Worm (Caenorhabditis elegans) whole organism, midembryonic: ENCODE results near the gene T05G5.1.

Source experiments
- T22C8.4 ChIP-seq: fragments of 200-800 bp; sonication (Bioruptor generic); IDR thresholded peaks from 2 replicates; pipeline ENCODE4 v1.3.6; 2022; ENCODE audit warnings: missing genetic modification characterization, missing compliant biosample characterization
- cog-1 ChIP-seq: sonication (generic microtip); optimal IDR thresholded peaks from 2 replicates; lab custom pipeline; 2016; ENCODE audit warnings: missing genetic modification characterization, missing compliant biosample characterization
- flt-1 ChIP-seq: fragments of 200-800 bp; sonication (Bioruptor generic); IDR thresholded peaks from 2 replicates; pipeline ENCODE4 v1.3.6; 2022; ENCODE audit warnings: missing genetic modification characterization, missing compliant biosample characterization
- klf-2 ChIP-seq: fragments of 200-800 bp; sonication (Bioruptor generic); conservative IDR thresholded peaks from 2 replicates; pipeline ENCODE4 v1.3.6; 2022; ENCODE audit warnings: missing genetic modification reagents, missing genetic modification characterization, missing compliant biosample characterization
- med-1 ChIP-seq: sonication (generic microtip); optimal IDR thresholded peaks from 2 replicates; lab custom pipeline; 2017; ENCODE audit warnings: missing genetic modification characterization, mild to moderate bottlenecking, missing compliant biosample characterization, antibody characterized with exemption, missing genetic modification reagents; ENCODE audit not compliant: insufficient read depth
- ref-1 ChIP-seq: fragments of 200-800 bp; sonication (Bioruptor generic); conservative IDR thresholded peaks from 2 replicates; pipeline ENCODE4 v1.3.6; 2022; ENCODE audit warnings: missing genetic modification reagents, missing genetic modification characterization, missing compliant biosample characterization
- tab-1 ChIP-seq: fragments of 200-800 bp; sonication (Bioruptor generic); IDR thresholded peaks from 2 replicates; pipeline ENCODE4 v1.3.6; 2022; ENCODE audit warnings: missing genetic modification characterization, missing compliant biosample characterization
- ztf-23 ChIP-seq: fragments of 200-800 bp; sonication (Bioruptor generic); IDR thresholded peaks from 2 replicates; pipeline ENCODE4 v1.3.6; 2022; ENCODE audit warnings: missing genetic modification reagents, missing genetic modification characterization, missing compliant biosample characterization
- ztf-29 ChIP-seq: fragments of 200-800 bp; sonication (Bioruptor generic); IDR thresholded peaks from 2 replicates; pipeline ENCODE4 v1.3.6; 2022; ENCODE audit warnings: missing genetic modification reagents, missing genetic modification characterization, missing compliant biosample characterization

T05G5.1 gene

ce11 chrIII:9745333-9745897, 2.3 kb upstream of the T05G5.1 start:
- TF ChIP-seq cog-1 (tag; lab: Kevin White, UChicago) (no peak), ref-1 (no peak), med-1 (GFP tag; lab: Kevin White, UChicago) (no peak), flt-1 (GFP tag; lab: Robert Waterston, UW) (no peak), tab-1 (GFP tag; lab: Robert Waterston, UW) (no peak), klf-2 (GFP tag; lab: Robert Waterston, UW) (no peak), ztf-29 (no peak), ztf-23 (GFP tag; lab: Robert Waterston, UW) (no peak), T22C8.4 (GFP tag; lab: Robert Waterston, UW) (no peak)

ce11 chrIII:9744525-9744924, 1.4 kb upstream of the T05G5.1 start:
- TF ChIP-seq ztf-29, result no peak
- TF ChIP-seq tab-1 (GFP tag; lab: Robert Waterston, UW), result no peak
- TF ChIP-seq ref-1, result no peak; the same call in 1 of the 2 replicates
- TF ChIP-seq cog-1 (tag; lab: Kevin White, UChicago), result no peak
- no peak for TF ChIP-seq med-1 (GFP tag; lab: Kevin White, UChicago)
- TF ChIP-seq ztf-23 (GFP tag; lab: Robert Waterston, UW), result no peak
- TF ChIP-seq flt-1 (GFP tag; lab: Robert Waterston, UW), result no peak
- no peak for TF ChIP-seq T22C8.4 (GFP tag; lab: Robert Waterston, UW)

- TF ChIP-seq cog-1 (tag; lab: Kevin White, UChicago), result no peak
- TF ChIP-seq flt-1 (GFP tag; lab: Robert Waterston, UW), result no peak
- TF ChIP-seq ztf-29, result 0 out of 2 replicates have a peak, but pooled peaks have one; percentile 38
- TF ChIP-seq tab-1 (GFP tag; lab: Robert Waterston, UW), result no peak
- no peak for TF ChIP-seq med-1 (GFP tag; lab: Kevin White, UChicago)
Measured at ce11 chrIII:9741985-9742384, 1.2 kb downstream of the T05G5.1 start.

- TF ChIP-seq T22C8.4 (GFP tag; lab: Robert Waterston, UW), result no peak
- no peak for TF ChIP-seq ztf-29
- TF ChIP-seq tab-1 (GFP tag; lab: Robert Waterston, UW), result no peak
- TF ChIP-seq ztf-23 (GFP tag; lab: Robert Waterston, UW), result no peak
- no peak for TF ChIP-seq klf-2 (GFP tag; lab: Robert Waterston, UW)
- no peak for TF ChIP-seq ref-1
- no peak for TF ChIP-seq cog-1 (tag; lab: Kevin White, UChicago)
- no peak for TF ChIP-seq flt-1 (GFP tag; lab: Robert Waterston, UW)
Measured at ce11 chrIII:9740663-9741062, 2.5 kb downstream of the T05G5.1 start.

ce11 chrIII:9738954-9739353, 4.2 kb downstream of the T05G5.1 start, which contains the start of gene hlh-4:
hlh-4 (minus strand) TSS chrIII:9739054.
- TF ChIP-seq cog-1 (tag; lab: Kevin White, UChicago), result no peak

- TF ChIP-seq med-1 (GFP tag; lab: Kevin White, UChicago) (no peak), cog-1 (tag; lab: Kevin White, UChicago) (no peak), klf-2 (GFP tag; lab: Robert Waterston, UW) (no peak), flt-1 (GFP tag; lab: Robert Waterston, UW) (no peak), ref-1 (no peak)
Measured at ce11 chrIII:9735857-9736256, 7.3 kb downstream of the T05G5.1 start, which contains the start of gene dao-6. dao-6 (minus strand) TSS chrIII:9736201.

ce11 chrIII:9734030-9734429, 9.1 kb downstream of the T05G5.1 start:
- no peak for TF ChIP-seq tab-1 (GFP tag; lab: Robert Waterston, UW)
- no peak for TF ChIP-seq ztf-29
- no peak for TF ChIP-seq klf-2 (GFP tag; lab: Robert Waterston, UW)

ce11 chrIII:9733333-9733732, 9.8 kb downstream of the T05G5.1 start:
- TF ChIP-seq cog-1 (tag; lab: Kevin White, UChicago) (no peak), ref-1 (no peak), med-1 (GFP tag; lab: Kevin White, UChicago) (no peak), klf-2 (GFP tag; lab: Robert Waterston, UW) (no peak), ztf-23 (GFP tag; lab: Robert Waterston, UW) (no peak), tab-1 (GFP tag; lab: Robert Waterston, UW) (no peak), ztf-29 (no peak), flt-1 (GFP tag; lab: Robert Waterston, UW) (no peak), T22C8.4 (GFP tag; lab: Robert Waterston, UW) (no peak)

- TF ChIP-seq ztf-23 (GFP tag; lab: Robert Waterston, UW), result no peak
- no peak for TF ChIP-seq T22C8.4 (GFP tag; lab: Robert Waterston, UW)
- TF ChIP-seq ref-1, result no peak
- TF ChIP-seq ztf-29, result no peak
Measured at ce11 chrIII:9731313-9731912, 11.7 kb downstream of the T05G5.1 start.

- TF ChIP-seq ref-1 (no peak), flt-1 (GFP tag; lab: Robert Waterston, UW) (no peak), tab-1 (GFP tag; lab: Robert Waterston, UW) (no peak), T22C8.4 (GFP tag; lab: Robert Waterston, UW) (no peak), med-1 (GFP tag; lab: Kevin White, UChicago) (no peak), ztf-29 (no peak), ztf-23 (GFP tag; lab: Robert Waterston, UW) (no peak), klf-2 (GFP tag; lab: Robert Waterston, UW) (no peak), cog-1 (tag; lab: Kevin White, UChicago) (no peak)
Measured at ce11 chrIII:9730407-9730806, 12.7 kb downstream of the T05G5.1 start.
